Worm (Caenorhabditis elegans) whole organism, L4 larva: ENCODE data around the gene stau-1.

ENCODE experiments used
- F37D6.2 ChIP-seq: sonication (generic microtip); optimal IDR thresholded peaks from 2 replicates; lab custom pipeline; 2016; ENCODE audit warnings: mild to moderate bottlenecking, missing genetic modification characterization, missing compliant biosample characterization
- nhr-76 ChIP-seq: fragments of 150-350 bp; optimal IDR thresholded peaks from 2 replicates; lab custom pipeline; 2014; ENCODE audit warnings: missing biosample characterization, missing genetic modification characterization
- rbr-2 ChIP-seq: sonication (generic microtip); optimal IDR thresholded peaks from 2 replicates; lab custom pipeline; 2016; ENCODE audit warnings: missing genotype, missing genetic modification characterization, missing compliant biosample characterization

- TF ChIP-seq nhr-76 (tag; lab: Kevin White, UChicago) (no peak), rbr-2 (no peak), F37D6.2 (tag; lab: Kevin White, UChicago) (no peak)
Measured at ce11 chrX:1051041-1051440, 16.0 kb upstream of the stau-1 start.
